Fruit fly (Drosophila melanogaster) whole organism, prepupa: ENCODE measurements around the gene Acp24A4.

ENCODE experiments used
- Blimp-1 ChIP-seq: fragments of 200-800 bp; sonication (Bioruptor generic); optimal IDR thresholded peaks from 3 replicates; lab custom pipeline; 2017; ENCODE audit warnings: missing biosample characterization, missing genetic modification characterization, mild to moderate bottlenecking, moderate library complexity, missing genetic modification reagents
- CG11294 ChIP-seq: fragments of 200-800 bp; sonication (Bioruptor generic); IDR thresholded peaks from 2 replicates; pipeline ENCODE4 v1.3.6; 2022; ENCODE audit warnings: missing biosample characterization, missing genetic modification characterization
- CG11762 ChIP-seq: fragments of 200-800 bp; sonication (Bioruptor generic); optimal IDR thresholded peaks from 3 replicates; lab custom pipeline; 2016; ENCODE audit warnings: missing biosample characterization, missing genetic modification characterization; ENCODE audit not compliant: insufficient read depth
- CG11902 ChIP-seq: fragments of 200-800 bp; sonication (Bioruptor generic); optimal IDR thresholded peaks from 3 replicates; lab custom pipeline; 2016; ENCODE audit warnings: missing biosample characterization, missing genetic modification characterization
- CG15336 ChIP-seq: fragments of 200-800 bp; sonication (Bioruptor generic); IDR thresholded peaks from 2 replicates; pipeline ENCODE4 v1.3.6; 2022; ENCODE audit warnings: missing biosample characterization, missing genetic modification characterization
- CG1621 ChIP-seq: fragments of 200-800 bp; sonication (Bioruptor generic); optimal IDR thresholded peaks from 3 replicates; lab custom pipeline; 2018; ENCODE audit warnings: missing biosample characterization, mild to moderate bottlenecking, missing genetic modification characterization
- CG16779 ChIP-seq: fragments of 200-800 bp; sonication (Bioruptor generic); optimal IDR thresholded peaks from 3 replicates; lab custom pipeline; 2017; ENCODE audit warnings: missing biosample characterization, mild to moderate bottlenecking, missing genetic modification characterization
- CG3032 ChIP-seq: fragments of 200-800 bp; optimal IDR thresholded peaks from 2 replicates; lab custom pipeline; 2019; ENCODE audit warnings: missing biosample characterization, mild to moderate bottlenecking, missing genetic modification characterization, moderate library complexity
- CG31627 ChIP-seq: fragments of 200-800 bp; sonication (Bioruptor generic); optimal IDR thresholded peaks from 3 replicates; lab custom pipeline; 2016; ENCODE audit warnings: missing biosample characterization, missing genetic modification characterization
- CG32006 ChIP-seq: fragments of 200-800 bp; sonication (Bioruptor generic); optimal IDR thresholded peaks from 3 replicates; lab custom pipeline; 2017; ENCODE audit warnings: missing biosample characterization, mild to moderate bottlenecking, missing genetic modification characterization
- CG34406 ChIP-seq: fragments of 200-800 bp; sonication (Bioruptor generic); optimal IDR thresholded peaks from 3 replicates; lab custom pipeline; 2016; ENCODE audit warnings: missing biosample characterization, missing genetic modification characterization
- CG3919 ChIP-seq: fragments of 200-800 bp; sonication (Bioruptor generic); optimal IDR thresholded peaks from 3 replicates; lab custom pipeline; 2016; ENCODE audit warnings: missing biosample characterization, missing genetic modification characterization
- CG4318 ChIP-seq: fragments of 200-800 bp; sonication (Bioruptor generic); optimal IDR thresholded peaks from 3 replicates; lab custom pipeline; 2017; ENCODE audit warnings: missing biosample characterization, mild to moderate bottlenecking, missing genetic modification characterization
- CG6163 ChIP-seq: fragments of 200-800 bp; sonication (Bioruptor generic); IDR thresholded peaks from 3 replicates; pipeline ENCODE4 v1.3.6; 2022; ENCODE audit warnings: missing biosample characterization, missing genetic modification characterization
- CG6276 ChIP-seq: fragments of 200-800 bp; sonication (Bioruptor generic); optimal IDR thresholded peaks from 2 replicates; lab custom pipeline; 2017; ENCODE audit warnings: missing biosample characterization, mild to moderate bottlenecking, missing genetic modification characterization
- CG6792 ChIP-seq: fragments of 200-800 bp; sonication (Bioruptor generic); optimal IDR thresholded peaks from 3 replicates; lab custom pipeline; 2016; ENCODE audit warnings: missing biosample characterization, missing genetic modification characterization
- CG6854 ChIP-seq: fragments of 200-800 bp; sonication (Bioruptor generic); optimal IDR thresholded peaks from 2 replicates; lab custom pipeline; 2017; ENCODE audit warnings: missing biosample characterization, mild to moderate bottlenecking, missing genetic modification characterization
- CG8119 ChIP-seq: fragments of 200-800 bp; sonication (Bioruptor generic); IDR thresholded peaks from 3 replicates; pipeline ENCODE4 v1.3.6; 2022; ENCODE audit warnings: missing biosample characterization, missing genetic modification characterization
- CG8319 ChIP-seq: fragments of 200-800 bp; sonication (Bioruptor generic); optimal IDR thresholded peaks from 3 replicates; lab custom pipeline; 2016; ENCODE audit warnings: missing biosample characterization, missing genetic modification characterization
- CG8632 ChIP-seq: fragments of 200-800 bp; sonication (Bioruptor generic); optimal IDR thresholded peaks from 3 replicates; lab custom pipeline; 2016; ENCODE audit warnings: missing biosample characterization, missing genetic modification characterization
- CG9139 ChIP-seq: fragments of 200-800 bp; sonication (Bioruptor generic); optimal IDR thresholded peaks from 3 replicates; lab custom pipeline; 2017; ENCODE audit warnings: missing biosample characterization, mild to moderate bottlenecking, missing genetic modification characterization
- Eip78C ChIP-seq: fragments of 200-800 bp; sonication (Bioruptor generic); peaks from one replicate; lab custom pipeline; 2016; ENCODE audit warnings: missing biosample characterization, missing genetic modification characterization
- Eip93F ChIP-seq: fragments of 200-800 bp; sonication (Bioruptor generic); optimal IDR thresholded peaks from 2 replicates; lab custom pipeline; 2016; ENCODE audit warnings: missing biosample characterization, mild to moderate bottlenecking, missing genetic modification characterization
- Ets21C ChIP-seq: fragments of 200-800 bp; sonication (Bioruptor generic); optimal IDR thresholded peaks from 3 replicates; lab custom pipeline; 2016; ENCODE audit warnings: missing biosample characterization, missing genetic modification characterization
- Ets96B ChIP-seq: fragments of 200-800 bp; optimal IDR thresholded peaks from 2 replicates; lab custom pipeline; 2019; ENCODE audit warnings: missing biosample characterization, mild to moderate bottlenecking, missing genetic modification characterization, moderate library complexity
- Gug ChIP-seq: fragments of 200-800 bp; sonication (Bioruptor generic); IDR thresholded peaks from 2 replicates; pipeline ENCODE4 v1.3.6; 2022; ENCODE audit warnings: missing biosample characterization, missing genetic modification characterization
- Hr38 ChIP-seq: sonication (Bioruptor generic); optimal IDR thresholded peaks from 2 replicates; lab custom pipeline; 2016; ENCODE audit warnings: missing biosample characterization, missing genetic modification characterization
- Hr39 ChIP-seq: fragments of 200-800 bp; sonication (Bioruptor generic); optimal IDR thresholded peaks from 2 replicates; lab custom pipeline; 2016; ENCODE audit warnings: missing biosample characterization, missing genetic modification characterization
- Hr4 ChIP-seq: fragments of 200-800 bp; sonication (Bioruptor generic); optimal IDR thresholded peaks from 3 replicates; lab custom pipeline; 2016; ENCODE audit warnings: missing biosample characterization, missing genetic modification characterization
- Lpt ChIP-seq: fragments of 200-800 bp; sonication (Bioruptor generic); optimal IDR thresholded peaks from 3 replicates; lab custom pipeline; 2016; ENCODE audit warnings: missing biosample characterization, missing genetic modification characterization
- Met ChIP-seq: fragments of 200-800 bp; sonication (Bioruptor generic); optimal IDR thresholded peaks from 3 replicates; lab custom pipeline; 2016; ENCODE audit warnings: missing biosample characterization, missing genetic modification characterization
- OdsH ChIP-seq: fragments of 200-800 bp; sonication (Bioruptor generic); optimal IDR thresholded peaks from 3 replicates; lab custom pipeline; 2016; ENCODE audit warnings: missing biosample characterization, missing genetic modification characterization
- Sox102F ChIP-seq: fragments of 200-800 bp; sonication (Bioruptor generic); optimal IDR thresholded peaks from 2 replicates; lab custom pipeline; 2016; ENCODE audit warnings: missing biosample characterization, mild to moderate bottlenecking, missing genetic modification characterization
- Sox14 ChIP-seq: fragments of 200-800 bp; sonication (Bioruptor generic); optimal IDR thresholded peaks from 3 replicates; lab custom pipeline; 2016; ENCODE audit warnings: missing biosample characterization, missing genetic modification characterization
- acj6 ChIP-seq: fragments of 200-800 bp; sonication (Bioruptor generic); optimal IDR thresholded peaks from 3 replicates; lab custom pipeline; 2016; ENCODE audit warnings: missing biosample characterization, missing genetic modification characterization
- cyc ChIP-seq: fragments of 200-800 bp; sonication (Bioruptor generic); optimal IDR thresholded peaks from 3 replicates; lab custom pipeline; 2016; ENCODE audit warnings: missing biosample characterization, missing genetic modification characterization
- dac ChIP-seq: fragments of 200-800 bp; sonication (Bioruptor generic); optimal IDR thresholded peaks from 2 replicates; lab custom pipeline; 2017; ENCODE audit warnings: missing biosample characterization, mild to moderate bottlenecking, missing genetic modification characterization
- dsx ChIP-seq: fragments of 200-800 bp; optimal IDR thresholded peaks from 3 replicates; lab custom pipeline; 2019; ENCODE audit warnings: missing biosample characterization, mild to moderate bottlenecking, missing genetic modification characterization, moderate library complexity; ENCODE audit not compliant: poor library complexity, severe bottlenecking
- eg ChIP-seq: fragments of 200-800 bp; sonication (Bioruptor generic); IDR thresholded peaks from 3 replicates; pipeline ENCODE4 v1.3.6; 2022; ENCODE audit warnings: missing biosample characterization, missing genetic modification characterization
- esn ChIP-seq: fragments of 200-800 bp; sonication (Bioruptor generic); optimal IDR thresholded peaks from 2 replicates; lab custom pipeline; 2016; ENCODE audit warnings: missing biosample characterization, mild to moderate bottlenecking, missing genetic modification characterization, moderate library complexity
- fd85E ChIP-seq: fragments of 200-800 bp; sonication (Bioruptor generic); optimal IDR thresholded peaks from 3 replicates; lab custom pipeline; 2016; ENCODE audit warnings: missing biosample characterization, missing genetic modification characterization
- fkh ChIP-seq: fragments of 200-800 bp; sonication (Bioruptor generic); optimal IDR thresholded peaks from 3 replicates; lab custom pipeline; 2017; ENCODE audit warnings: missing biosample characterization, mild to moderate bottlenecking, missing genetic modification characterization, moderate library complexity
- lz ChIP-seq: fragments of 200-800 bp; sonication (Bioruptor generic); optimal IDR thresholded peaks from 3 replicates; lab custom pipeline; 2016; ENCODE audit warnings: missing biosample characterization, missing genetic modification characterization
- net ChIP-seq: fragments of 200-800 bp; sonication (Bioruptor generic); optimal IDR thresholded peaks from 3 replicates; lab custom pipeline; 2016; ENCODE audit warnings: missing biosample characterization, missing genetic modification characterization
- pdm3 ChIP-seq: fragments of 200-800 bp; sonication (Bioruptor generic); optimal IDR thresholded peaks from 3 replicates; lab custom pipeline; 2016; ENCODE audit warnings: missing biosample characterization, missing genetic modification characterization
- salr ChIP-seq, 2 experiments: fragments of 200-800 bp; sonication (Bioruptor generic); optimal IDR thresholded peaks; 3 replicates each; lab custom pipeline; 2016 to 2018; ENCODE audit warnings: missing biosample characterization in 2 of 2, missing genetic modification characterization in 2 of 2, mild to moderate bottlenecking in 1 of 2
- ss ChIP-seq, 2 experiments: fragments of 200-800 bp; sonication (Bioruptor generic); optimal IDR thresholded peaks; 2 replicates in 1 of 2; 3 replicates in 1 of 2; lab custom pipeline; 2017 to 2018; ENCODE audit warnings: mild to moderate bottlenecking in 2 of 2, missing biosample characterization in 2 of 2, missing genetic modification characterization in 2 of 2, moderate library complexity in 1 of 2
- svp ChIP-seq: fragments of 200-800 bp; sonication (Bioruptor generic); peaks from one replicate; lab custom pipeline; 2016; ENCODE audit warnings: missing biosample characterization, missing genetic modification characterization
- topi ChIP-seq: fragments of 200-800 bp; sonication (Bioruptor generic); optimal IDR thresholded peaks from 3 replicates; lab custom pipeline; 2016; ENCODE audit warnings: missing biosample characterization, missing genetic modification characterization

Acp24A4 gene

DNA sequence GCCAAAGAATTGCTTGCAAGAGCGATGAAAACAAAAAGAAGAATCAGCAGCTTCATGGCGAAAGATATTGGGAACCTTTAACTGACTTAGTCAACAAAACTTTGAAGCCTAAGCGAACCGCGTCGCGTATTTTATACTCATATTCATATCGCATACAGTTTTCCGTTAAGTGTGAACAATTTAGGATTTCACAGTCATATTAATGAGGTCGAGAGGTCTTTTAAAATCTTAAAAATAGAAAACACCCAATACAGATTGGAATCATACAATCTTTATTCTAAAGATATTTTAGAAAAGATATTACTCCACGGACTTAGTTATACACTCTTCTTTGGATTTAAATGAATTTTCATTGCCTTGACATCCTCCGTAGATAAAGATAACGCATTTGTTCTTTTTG, at the start of gene Acp24A4:
Gene Acp24A4, minus strand, starts transcription at position 101 of the 400 bp plus-strand sequence.
- no peak for TF ChIP-seq CG8119 (GFP tag; lab: Robert Waterston, UW)
- TF ChIP-seq topi (GFP tag; lab: Kevin White, UChicago): no peak

DNA sequence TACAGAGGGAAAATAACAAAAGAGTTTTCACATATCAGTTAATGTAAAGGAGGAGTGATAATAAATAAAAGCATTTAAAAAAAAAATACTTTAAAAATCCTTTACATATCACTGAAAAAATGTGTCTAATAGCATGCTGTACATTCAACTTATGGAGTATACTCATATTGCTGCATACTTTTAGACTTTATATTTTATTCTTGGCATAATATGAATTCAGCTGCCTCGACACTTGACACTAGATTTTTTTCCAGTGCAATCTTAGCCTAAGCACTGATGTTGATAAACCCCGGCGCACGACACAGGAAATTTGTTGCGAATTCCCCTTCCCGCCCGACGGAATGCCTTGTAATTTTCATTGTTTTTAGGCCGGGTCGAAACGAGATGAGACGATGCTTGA, 46.7 kb upstream of the Acp24A4 start:
- TF ChIP-seq acj6 (no peak), Eip78C (peak; percentile 14)

DNA sequence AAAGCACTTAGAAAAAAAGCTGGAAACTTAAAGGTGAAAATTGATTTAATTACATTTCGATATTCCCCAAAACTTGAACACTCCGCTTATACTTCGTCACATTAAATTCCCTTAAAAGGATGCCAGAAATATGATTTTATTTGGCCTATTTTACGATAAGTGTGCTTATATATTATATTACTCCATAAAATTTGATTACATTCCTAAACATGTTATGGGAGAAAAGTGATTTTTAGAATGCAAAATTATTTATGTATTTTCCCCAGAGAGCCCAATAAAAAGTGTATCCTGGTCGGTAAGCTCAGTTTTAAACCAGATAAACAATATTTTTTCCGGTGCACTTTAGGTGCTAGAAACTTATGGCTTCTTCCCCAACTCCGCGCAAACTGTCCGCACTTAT, 44.0 kb upstream of the Acp24A4 start:
- TF ChIP-seq CG32006 (GFP tag; lab: Kevin White, UChicago) (peak; percentile 60), Hr39 (GFP tag; lab: Kevin White, UChicago) (no peak), CG11762 (GFP tag; lab: Kevin White, UChicago) (no peak), CG6163 (GFP tag; lab: Robert Waterston, UW) (no peak), CG6792 (no peak), Blimp-1 (GFP tag; lab: Kevin White, UChicago) (no peak), acj6 (no peak), CG4318 (GFP tag; lab: Kevin White, UChicago) (peak; percentile 16), CG8632 (no peak), Lpt (GFP tag; lab: Kevin White, UChicago) (no peak), CG3919 (GFP tag; lab: Kevin White, UChicago) (no peak), CG8319 (GFP tag; lab: Kevin White, UChicago) (no peak), CG9139 (GFP tag; lab: Kevin White, UChicago) (no peak), svp (GFP tag; lab: Kevin White, UChicago) (peak; percentile 57), CG1621 (tag; lab: Kevin White, UChicago) (no peak), Eip93F (GFP tag; lab: Kevin White, UChicago) (no peak), eg (GFP tag; lab: Robert Waterston, UW) (no peak), CG31627 (GFP tag; lab: Kevin White, UChicago) (no peak), Sox14 (GFP tag; lab: Kevin White, UChicago) (no peak), fd85E (no peak), pdm3 (GFP tag; lab: Kevin White, UChicago) (no peak), CG8119 (GFP tag; lab: Robert Waterston, UW) (no peak), topi (GFP tag; lab: Kevin White, UChicago) (no peak), dac (GFP tag; lab: Kevin White, UChicago) (no peak), OdsH (GFP tag; lab: Kevin White, UChicago) (peak; percentile 34), net (GFP tag; lab: Kevin White, UChicago) (no peak), lz (GFP tag; lab: Kevin White, UChicago) (no peak), CG3032 (tag; lab: Kevin White, UChicago) (no peak), dsx (GFP tag; lab: Kevin White, UChicago) (no peak), Sox102F (GFP tag; lab: Kevin White, UChicago) (no peak), CG34406 (no peak), CG16779 (tag; lab: Kevin White, UChicago) (no peak), CG11902 (GFP tag; lab: Kevin White, UChicago) (no peak), fkh (GFP tag; lab: Kevin White, UChicago) (no peak), Eip78C (peak; percentile 88), Ets21C (GFP tag; lab: Kevin White, UChicago) (no peak), esn (no peak), salr (GFP tag; optimal IDR thresholded peaks at IDR 0.05; lab: Kevin White, UChicago) (peak in 1 of 2 experiments; percentile 1), CG11294 (GFP tag; lab: Robert Waterston, UW) (no peak), Ets96B (tag; lab: Kevin White, UChicago) (peak; percentile 14), Met (no peak), Hr4 (GFP tag; lab: Kevin White, UChicago) (peak; percentile 58), CG15336 (GFP tag; lab: Robert Waterston, UW) (no peak), CG6276 (GFP tag; lab: Kevin White, UChicago) (peak; percentile 2), Gug (GFP tag; lab: Robert Waterston, UW) (no peak), CG6854 (GFP tag; lab: Kevin White, UChicago) (no peak), cyc (GFP tag; lab: Kevin White, UChicago) (no peak), Hr38 (GFP tag; lab: Kevin White, UChicago) (no peak), ss (GFP tag; optimal IDR thresholded peaks at IDR 0.05; lab: Kevin White, UChicago) (no peak)
